Worm (Caenorhabditis elegans) whole organism, mixed stage, embryonic: ENCODE measurements around the gene selt-1.2.

Experiments
- M03D4.4 ChIP-seq: sonication (generic microtip); optimal IDR thresholded peaks from 2 replicates; lab custom pipeline; 2017; ENCODE audit warnings: mild to moderate bottlenecking, missing genetic modification characterization, missing compliant biosample characterization
- ces-1 ChIP-seq: fragments of 150-350 bp; optimal IDR thresholded peaks from 2 replicates; lab custom pipeline; 2014; ENCODE audit warnings: missing biosample characterization, missing genetic modification reagents, missing genetic modification characterization
- elt-1 ChIP-seq: sonication (generic microtip); optimal IDR thresholded peaks from 2 replicates; lab custom pipeline; 2017; ENCODE audit warnings: missing genetic modification characterization, mild to moderate bottlenecking, missing compliant biosample characterization, antibody characterized with exemption, moderate library complexity, borderline replicate concordance; ENCODE audit not compliant: insufficient read depth
- mab-5 ChIP-seq: fragments of 150-350 bp; optimal IDR thresholded peaks from 2 replicates; lab custom pipeline; 2014; ENCODE audit warnings: missing biosample characterization, missing genetic modification characterization
- mep-1 ChIP-seq: fragments of 150-350 bp; optimal IDR thresholded peaks from 2 replicates; lab custom pipeline; 2017; ENCODE audit warnings: missing biosample characterization, missing genetic modification reagents, missing genetic modification characterization, inconsistent platforms
- pha-4 ChIP-seq: fragments of 150-350 bp; optimal IDR thresholded peaks from 2 replicates; lab custom pipeline; 2018; ENCODE audit warnings: missing biosample characterization, missing genetic modification reagents, missing genetic modification characterization
- snpc-4 ChIP-seq: fragments of 150-350 bp; optimal IDR thresholded peaks from 2 replicates; lab custom pipeline; 2014; ENCODE audit warnings: missing biosample characterization, missing genetic modification characterization
- unc-39 ChIP-seq: fragments of 150-350 bp; optimal IDR thresholded peaks from 2 replicates; lab custom pipeline; 2014; ENCODE audit warnings: missing biosample characterization, missing genetic modification characterization
- ztf-11 ChIP-seq: fragments of 150-350 bp; optimal IDR thresholded peaks from 2 replicates; lab custom pipeline; 2014; ENCODE audit warnings: missing biosample characterization, missing genetic modification characterization

- TF ChIP-seq ztf-11 (tag; lab: Kevin White, UChicago), result no peak
- no peak for TF ChIP-seq ces-1 (GFP tag; lab: Kevin White, UChicago)
- no peak for TF ChIP-seq mab-5 (tag; lab: Kevin White, UChicago)
- no peak for TF ChIP-seq snpc-4 (tag; lab: Kevin White, UChicago)
- no peak for TF ChIP-seq mep-1 (tag; lab: Kevin White, UChicago)
- TF ChIP-seq pha-4 (tag; lab: Kevin White, UChicago), result no peak
- no peak for TF ChIP-seq unc-39 (tag; lab: Kevin White, UChicago)
- TF ChIP-seq M03D4.4 (tag; lab: Kevin White, UChicago), result no peak
- TF ChIP-seq elt-1 (tag; lab: Kevin White, UChicago), result no peak
Observed at ce11 chrV:10729456-10729904, 17.7 kb downstream of the selt-1.2 start.
